Worm (Caenorhabditis elegans) whole organism, early embryonic: ENCODE data around the gene C32D5.4.

Source experiments
- B0310.2 ChIP-seq: sonication (generic microtip); optimal IDR thresholded peaks from 2 replicates; lab custom pipeline; 2016; ENCODE audit warnings: mild to moderate bottlenecking, missing genetic modification characterization, missing compliant biosample characterization
- F13C5.2 ChIP-seq: sonication (generic microtip); optimal IDR thresholded peaks from 2 replicates; lab custom pipeline; 2017; ENCODE audit warnings: mild to moderate bottlenecking, missing genetic modification characterization, inconsistent platforms, missing compliant biosample characterization
- aly-1 ChIP-seq: sonication (generic microtip); optimal IDR thresholded peaks from 2 replicates; lab custom pipeline; 2016; ENCODE audit warnings: missing genetic modification characterization, missing compliant biosample characterization
- ama-1 ChIP-seq: fragments of 150-350 bp; optimal IDR thresholded peaks from 2 replicates; lab custom pipeline; 2014
- ceh-13 ChIP-seq: fragments of 200-800 bp; sonication (Bioruptor generic); optimal IDR thresholded peaks from 2 replicates; lab custom pipeline; 2018; ENCODE audit warnings: mild to moderate bottlenecking, missing genetic modification characterization, missing compliant biosample characterization
- ceh-36 ChIP-seq: sonication (generic microtip); optimal IDR thresholded peaks from 2 replicates; lab custom pipeline; 2016; ENCODE audit warnings: missing genetic modification characterization, inconsistent platforms, missing compliant biosample characterization
- ets-7 ChIP-seq: sonication (generic microtip); optimal IDR thresholded peaks from 2 replicates; lab custom pipeline; 2016; ENCODE audit warnings: missing genotype, missing genetic modification characterization, missing compliant biosample characterization
- flt-1 ChIP-seq: fragments of 200-800 bp; sonication (Bioruptor generic); IDR thresholded peaks from 2 replicates; pipeline ENCODE4 v1.3.6; 2022; ENCODE audit warnings: missing genetic modification characterization, missing compliant biosample characterization
- hmbx-1 ChIP-seq: sonication (generic microtip); optimal IDR thresholded peaks from 2 replicates; lab custom pipeline; 2016; ENCODE audit warnings: mild to moderate bottlenecking, missing genetic modification characterization, missing compliant biosample characterization
- hmg-4 ChIP-seq: fragments of 200-800 bp; sonication (Bioruptor generic); optimal IDR thresholded peaks from 2 replicates; lab custom pipeline; 2018; ENCODE audit warnings: mild to moderate bottlenecking, missing genetic modification characterization, missing compliant biosample characterization
- hnd-1 ChIP-seq: sonication (generic microtip); optimal IDR thresholded peaks from 2 replicates; lab custom pipeline; 2016; ENCODE audit warnings: missing genetic modification characterization, missing compliant biosample characterization
- pes-1 ChIP-seq: fragments of 200-800 bp; sonication (Bioruptor generic); IDR thresholded peaks from 2 replicates; pipeline ENCODE4 v1.3.6; 2022; ENCODE audit warnings: missing genetic modification reagents, missing genetic modification characterization, missing compliant biosample characterization
- scrt-1 ChIP-seq: fragments of 200-800 bp; sonication (Bioruptor generic); IDR thresholded peaks from 2 replicates; pipeline ENCODE4 v1.3.6; 2022; ENCODE audit warnings: missing genetic modification characterization, missing compliant biosample characterization
- sea-1 ChIP-seq: fragments of 200-800 bp; sonication (Bioruptor generic); conservative IDR thresholded peaks from 2 replicates; pipeline ENCODE4 v1.3.6; 2022; ENCODE audit warnings: missing genetic modification characterization, missing compliant biosample characterization
- tbx-11 ChIP-seq: fragments of 200-800 bp; sonication (Bioruptor generic); IDR thresholded peaks from 2 replicates; pipeline ENCODE4 v1.3.6; 2022; ENCODE audit warnings: missing genetic modification characterization, missing compliant biosample characterization
- tbx-37 ChIP-seq: fragments of 200-800 bp; sonication (Bioruptor generic); conservative IDR thresholded peaks from 2 replicates; pipeline ENCODE4 v1.3.6; 2022; ENCODE audit warnings: missing genetic modification reagents, missing genetic modification characterization, missing compliant biosample characterization
- tra-4 ChIP-seq: sonication (generic microtip); optimal IDR thresholded peaks from 2 replicates; lab custom pipeline; 2017; ENCODE audit warnings: missing genetic modification characterization, missing compliant biosample characterization

C32D5.4 gene

ce11 chrII:6322081-6322480 lies 798 bp downstream of the C32D5.4 start:
- TF ChIP-seq tbx-11 (GFP tag; lab: Robert Waterston, UW) = no peak
- TF ChIP-seq ceh-36 = no peak
- no peak for TF ChIP-seq pes-1 (GFP tag; lab: Robert Waterston, UW)
- no peak for TF ChIP-seq ceh-13 (GFP tag; lab: Kevin White, UChicago)
- TF ChIP-seq B0310.2 (tag; lab: Kevin White, UChicago) = no peak
- TF ChIP-seq ets-7 (tag; lab: Kevin White, UChicago) = no peak

ce11 chrII:6320655-6321388 lies 2.1 kb downstream of the C32D5.4 start, which contains the start of gene efr-3:
Gene efr-3 (minus strand): TSS chrII:6321159.
- TF ChIP-seq ceh-13 (GFP tag; lab: Kevin White, UChicago) (no peak), scrt-1 (no peak), hnd-1 (no peak), tbx-37 (GFP tag; lab: Robert Waterston, UW) (no peak), tra-4 (tag; lab: Kevin White, UChicago) (no peak), B0310.2 (tag; lab: Kevin White, UChicago) (no peak), aly-1 (no peak), hmbx-1 (tag; lab: Kevin White, UChicago) (no peak), tbx-11 (GFP tag; lab: Robert Waterston, UW) (no peak), hmg-4 (GFP tag; lab: Kevin White, UChicago) (no peak), sea-1 (no peak), flt-1 (GFP tag; lab: Robert Waterston, UW) (no peak), ceh-36 (no peak), F13C5.2 (tag; lab: Kevin White, UChicago) (no peak), ets-7 (tag; lab: Kevin White, UChicago) (no peak), pes-1 (GFP tag; lab: Robert Waterston, UW) (no peak), ama-1 (lab: Kevin White, UChicago) (no peak)

DNA sequence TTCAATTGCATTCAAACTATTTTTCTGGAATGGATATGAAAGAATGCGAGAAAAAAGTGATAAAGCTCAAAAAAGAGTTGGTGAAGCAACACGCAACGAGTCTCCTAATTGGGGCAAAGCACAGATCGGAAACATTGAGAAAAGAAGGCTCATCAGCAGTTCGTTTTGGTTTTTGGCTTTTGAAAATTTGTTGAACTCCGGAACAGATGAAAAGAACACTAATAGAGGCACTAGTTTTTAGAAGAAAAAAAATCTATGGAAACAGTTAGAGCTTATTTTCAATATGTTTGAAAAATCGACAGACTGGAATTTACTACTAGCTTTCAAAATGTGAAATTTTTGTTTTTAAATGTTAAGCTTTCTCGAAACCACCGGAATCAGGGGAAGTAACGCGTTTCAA lies 11.0 kb downstream of the C32D5.4 start:
- TF ChIP-seq B0310.2 (tag; lab: Kevin White, UChicago) (no peak), hnd-1 (no peak), pes-1 (GFP tag; lab: Robert Waterston, UW) (no peak), hmbx-1 (tag; lab: Kevin White, UChicago) (no peak), sea-1 (no peak), ceh-36 (no peak), hmg-4 (GFP tag; lab: Kevin White, UChicago) (no peak), ama-1 (lab: Kevin White, UChicago) (no peak), ceh-13 (GFP tag; lab: Kevin White, UChicago) (no peak), F13C5.2 (tag; lab: Kevin White, UChicago) (no peak)

ce11 chrII:6311459-6311858 lies 11.4 kb downstream of the C32D5.4 start:
- TF ChIP-seq aly-1 (no peak), scrt-1 (no peak), tbx-37 (GFP tag; lab: Robert Waterston, UW) (no peak), tbx-11 (GFP tag; lab: Robert Waterston, UW) (no peak), hmg-4 (GFP tag; lab: Kevin White, UChicago) (no peak)

ce11 chrII:6309198-6309597 lies 13.7 kb downstream of the C32D5.4 start, which contains the start of gene glb-10:
Gene glb-10 (minus strand): TSS chrII:6309298.
- TF ChIP-seq aly-1 (no peak), ama-1 (lab: Kevin White, UChicago) (no peak), ceh-36 (no peak), sea-1 (no peak), F13C5.2 (tag; lab: Kevin White, UChicago) (no peak), B0310.2 (tag; lab: Kevin White, UChicago) (no peak), pes-1 (GFP tag; lab: Robert Waterston, UW) (no peak), ceh-13 (GFP tag; lab: Kevin White, UChicago) (no peak)

DNA sequence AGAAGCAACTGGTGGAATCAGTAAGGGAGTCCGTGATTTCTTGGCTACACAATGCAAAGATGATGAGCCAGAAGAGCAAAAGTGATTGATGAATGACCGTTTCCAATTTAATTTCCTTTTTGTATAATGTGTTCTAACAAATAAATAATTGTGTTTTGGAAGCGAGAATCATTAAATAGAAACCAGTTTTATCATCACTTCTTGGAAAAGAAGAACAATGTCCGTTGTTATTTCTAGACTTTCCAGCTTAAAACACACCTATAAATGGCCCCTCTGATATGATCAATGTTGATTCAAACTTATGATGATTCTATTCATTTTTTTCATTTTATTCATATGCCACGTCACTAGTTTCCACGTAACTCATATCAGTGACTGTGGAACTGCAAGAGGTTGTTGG lies 16.8 kb downstream of the C32D5.4 start, which contains the start of gene C29F5.8:
TSS of gene C29F5.8 (plus strand) at position 301 of the 400 bp plus-strand sequence.
- TF ChIP-seq ceh-13 (GFP tag; lab: Kevin White, UChicago) (no peak), hnd-1 (no peak), ama-1 (lab: Kevin White, UChicago) (no peak), flt-1 (GFP tag; lab: Robert Waterston, UW) (no peak), ceh-36 (no peak), B0310.2 (tag; lab: Kevin White, UChicago) (no peak), tbx-11 (GFP tag; lab: Robert Waterston, UW) (no peak), tbx-37 (GFP tag; lab: Robert Waterston, UW) (no peak), hmbx-1 (tag; lab: Kevin White, UChicago) (no peak), aly-1 (no peak), ets-7 (tag; lab: Kevin White, UChicago) (no peak), sea-1 (no peak), tra-4 (tag; lab: Kevin White, UChicago) (no peak), scrt-1 (no peak), pes-1 (GFP tag; lab: Robert Waterston, UW) (no peak), F13C5.2 (tag; lab: Kevin White, UChicago) (no peak), hmg-4 (GFP tag; lab: Kevin White, UChicago) (no peak)

- TF ChIP-seq tbx-37 (GFP tag; lab: Robert Waterston, UW) (no peak), tbx-11 (GFP tag; lab: Robert Waterston, UW) (no peak), ceh-13 (GFP tag; lab: Kevin White, UChicago) (no peak), hmbx-1 (tag; lab: Kevin White, UChicago) (no peak), hnd-1 (no peak), B0310.2 (tag; lab: Kevin White, UChicago) (no peak), F13C5.2 (tag; lab: Kevin White, UChicago) (no peak), aly-1 (no peak), tra-4 (tag; lab: Kevin White, UChicago) (no peak), ets-7 (tag; lab: Kevin White, UChicago) (no peak), hmg-4 (GFP tag; lab: Kevin White, UChicago) (no peak), ama-1 (lab: Kevin White, UChicago) (no peak), flt-1 (GFP tag; lab: Robert Waterston, UW) (no peak), pes-1 (GFP tag; lab: Robert Waterston, UW) (no peak), scrt-1 (no peak)
Measured at ce11 chrII:6303209-6303740, 19.6 kb downstream of the C32D5.4 start, which contains the start of gene C29F5.1. Gene C29F5.1 (plus strand): TSS chrII:6303525.
